Worm (Caenorhabditis elegans) whole organism, L4/young adult: ENCODE measurements around the gene K01A11.1.

ENCODE experiments used
- W03F9.2 ChIP-seq: fragments of 150-350 bp; optimal IDR thresholded peaks from 2 replicates; lab custom pipeline; 2014; ENCODE audit warnings: missing biosample characterization, missing genetic modification characterization
- dao-5 ChIP-seq: sonication (generic microtip); optimal IDR thresholded peaks from 2 replicates; lab custom pipeline; 2016; ENCODE audit warnings: missing genotype, missing genetic modification characterization, moderate library complexity, missing compliant biosample characterization
- him-1 ChIP-seq: sonication (generic microtip); optimal IDR thresholded peaks from 2 replicates; lab custom pipeline; 2016; ENCODE audit warnings: missing genotype, missing genetic modification reagents, missing genetic modification characterization, missing compliant biosample characterization

K01A11.1 gene

ce11 chrIII:3431385-3431784 is at the start of gene K01A11.1:
Gene K01A11.1, minus strand, starts transcription at chrIII:3431485.
- TF ChIP-seq him-1 = no peak
- TF ChIP-seq dao-5 (tag; lab: Kevin White, UChicago) = no peak
- no peak for TF ChIP-seq W03F9.2

DNA sequence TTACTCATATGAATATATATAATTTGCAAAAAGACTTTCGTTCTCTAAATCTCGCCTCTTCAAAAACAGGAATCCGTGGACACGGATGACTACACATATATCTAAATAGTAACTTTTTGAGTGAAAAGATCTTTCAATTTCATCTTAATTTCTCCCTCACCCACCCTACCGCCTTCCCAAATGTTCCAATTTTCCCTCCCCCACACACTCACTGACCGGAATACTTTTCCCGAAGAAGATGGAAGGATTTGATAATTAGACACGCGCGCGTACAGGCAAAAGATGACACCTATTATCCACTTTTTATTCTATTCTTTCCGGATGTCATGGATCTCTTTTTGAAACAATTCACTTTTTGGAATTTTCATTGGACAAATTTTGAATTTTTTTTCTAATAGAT is 49.7 kb upstream of the K01A11.1 start:
- TF ChIP-seq dao-5 (tag; lab: Kevin White, UChicago) (no peak), him-1 (no peak), W03F9.2 (no peak)

DNA sequence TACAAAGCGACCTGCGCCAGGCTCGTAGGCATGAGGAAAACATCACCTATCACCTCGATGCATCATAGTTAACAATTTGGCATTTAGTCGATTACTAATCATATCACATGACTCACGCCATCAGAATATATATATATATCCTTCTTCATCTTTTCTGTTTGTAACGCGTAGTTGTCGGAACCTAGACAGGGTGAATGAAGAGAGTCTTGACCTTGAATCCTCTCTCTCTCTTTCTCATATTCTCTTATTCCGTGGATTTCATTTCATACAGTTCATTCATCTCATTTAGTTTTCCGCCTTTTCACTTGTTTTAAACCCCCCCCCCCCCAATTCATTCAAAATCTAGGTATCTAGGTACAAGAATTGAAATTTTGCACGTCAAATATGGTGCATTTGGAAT is 49.0 kb upstream of the K01A11.1 start:
- TF ChIP-seq him-1 (no peak), dao-5 (tag; lab: Kevin White, UChicago) (no peak), W03F9.2 (no peak)

DNA sequence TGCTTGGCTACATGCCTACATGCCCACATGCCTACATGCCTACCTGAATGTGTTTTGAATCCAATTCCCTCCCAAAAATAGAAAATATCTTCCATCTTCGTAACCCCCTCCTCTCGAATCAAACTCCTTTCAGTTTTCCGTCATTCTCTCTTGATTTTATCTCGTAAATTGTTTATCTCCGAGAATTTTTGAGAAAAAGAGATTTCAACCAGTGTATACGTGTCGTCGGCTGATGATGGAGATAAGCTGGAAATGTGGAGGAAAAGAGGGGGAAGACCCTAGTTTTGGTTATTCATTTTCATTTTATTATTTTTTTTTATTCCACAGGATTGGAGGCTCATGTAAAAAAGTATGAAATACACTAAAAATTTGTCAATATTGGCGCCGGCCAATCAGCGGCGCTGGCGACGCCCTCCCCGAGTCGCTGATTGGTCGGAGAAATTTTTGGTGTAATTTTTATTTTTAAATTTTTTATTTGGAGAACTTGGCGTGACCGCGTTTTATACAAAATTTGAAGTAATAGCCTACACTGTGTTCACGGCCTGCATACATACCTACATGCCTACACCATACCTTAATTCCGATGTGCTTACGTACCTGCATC is 47.6 kb upstream of the K01A11.1 start:
- no peak for TF ChIP-seq him-1

ce11 chrIII:3477375-3477774 is 46.1 kb upstream of the K01A11.1 start:
- no peak for TF ChIP-seq him-1
- no peak for TF ChIP-seq W03F9.2
- no peak for TF ChIP-seq dao-5 (tag; lab: Kevin White, UChicago)

DNA sequence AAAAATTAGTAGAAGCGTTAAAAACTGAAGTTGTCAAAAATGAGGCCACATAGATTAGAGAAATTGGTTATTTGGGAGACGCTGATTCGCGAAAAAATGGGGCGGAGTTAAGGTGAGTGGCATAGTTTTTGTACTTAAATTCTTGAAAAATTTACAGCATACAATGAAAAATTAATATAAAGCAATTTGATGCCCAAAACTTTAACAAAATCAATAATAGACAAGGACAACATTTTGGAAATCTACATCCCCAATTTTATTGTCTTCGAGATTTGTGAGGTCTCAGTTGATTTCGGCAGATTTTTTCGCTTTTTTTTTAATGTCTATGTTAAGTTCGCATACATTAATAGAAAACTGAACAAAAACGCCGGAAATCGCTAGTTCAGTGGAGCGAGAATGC is 45.0 kb upstream of the K01A11.1 start:
- no peak for TF ChIP-seq him-1
- no peak for TF ChIP-seq W03F9.2
- no peak for TF ChIP-seq dao-5 (tag; lab: Kevin White, UChicago)

DNA sequence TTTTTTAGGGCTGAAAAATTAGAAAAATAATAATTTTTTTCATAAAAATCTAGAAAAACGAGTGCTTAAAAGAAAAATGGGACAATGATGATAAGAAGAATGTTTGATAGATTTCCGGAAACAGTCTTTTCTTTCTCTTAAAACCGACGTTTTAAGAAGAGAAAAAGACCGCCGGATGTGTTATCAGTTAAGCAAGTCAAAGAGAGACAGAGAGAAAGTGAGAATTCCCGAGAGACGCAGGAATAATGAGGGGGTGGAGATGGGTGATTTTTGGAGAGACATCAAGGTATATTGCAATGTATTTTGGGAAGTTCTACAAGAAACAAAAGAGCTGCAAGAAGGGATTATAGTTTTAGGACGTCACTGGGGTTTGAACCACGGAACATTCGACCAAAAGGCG is 44.2 kb upstream of the K01A11.1 start, which contains the start of gene C34C12.9:
Gene C34C12.9, minus strand, starts transcription at position 16 of the 400 bp plus-strand sequence.
- TF ChIP-seq W03F9.2 (no peak), him-1 (no peak), dao-5 (tag; lab: Kevin White, UChicago) (no peak)

DNA sequence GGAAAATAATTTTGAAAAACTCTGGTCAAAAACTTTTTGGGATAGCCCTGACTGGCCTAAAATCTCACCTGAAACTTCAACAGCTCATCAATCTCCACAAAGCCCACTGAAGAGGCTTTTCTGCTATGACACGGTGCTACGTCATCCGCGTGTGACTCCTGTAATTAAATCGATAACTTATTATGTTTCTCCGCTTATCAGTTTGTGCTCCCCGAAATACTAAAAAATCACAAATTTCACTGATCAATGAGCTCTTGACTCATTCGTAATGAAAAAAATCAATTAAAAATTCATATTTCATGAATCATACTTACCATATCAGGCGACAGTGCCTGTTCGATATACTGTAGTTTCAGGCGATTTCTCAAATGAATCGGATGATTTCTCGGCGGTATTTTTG is 43.7 kb upstream of the K01A11.1 start:
- TF ChIP-seq dao-5 (tag; lab: Kevin White, UChicago) (no peak), W03F9.2 (no peak), him-1 (no peak)

DNA sequence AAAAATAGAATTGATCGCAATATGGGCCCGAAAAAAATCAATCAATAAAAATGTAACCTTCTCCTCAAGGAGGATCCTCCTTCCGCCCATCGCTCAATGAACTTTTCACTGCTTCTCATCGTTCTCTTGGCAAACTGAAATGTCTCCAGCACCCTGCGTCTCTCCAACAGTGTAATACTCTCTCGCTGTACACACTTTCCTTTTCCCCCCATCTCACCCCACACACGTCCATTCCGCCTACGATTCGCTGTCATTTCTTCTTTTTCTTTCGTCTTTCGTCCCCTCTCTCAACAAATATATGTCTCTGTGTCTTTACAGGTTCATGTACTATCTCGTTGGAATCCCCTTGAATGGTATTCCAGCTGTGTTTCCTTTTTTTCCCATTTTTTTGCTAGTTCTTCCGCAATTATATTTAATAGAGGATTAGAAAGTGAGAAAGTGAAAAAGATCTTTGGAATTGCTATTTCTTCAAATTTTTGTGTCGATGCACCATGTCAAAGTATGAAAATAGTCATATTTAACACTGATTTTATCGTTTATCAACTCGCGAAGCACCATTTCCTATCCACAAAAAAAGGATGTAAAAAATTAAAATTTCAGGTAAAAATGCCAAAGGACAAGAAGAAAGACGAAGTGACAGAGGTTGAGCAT is 40.2 kb upstream of the K01A11.1 start, which contains the start of gene rsu-1:
Gene rsu-1, plus strand, starts transcription at position 601 of the 651 bp plus-strand sequence.
- TF ChIP-seq dao-5 (tag; lab: Kevin White, UChicago) (no peak), W03F9.2 (no peak), him-1 (no peak)

- TF ChIP-seq dao-5 (tag; lab: Kevin White, UChicago) (no peak), him-1 (no peak), W03F9.2 (no peak)
These were observed 39.7 kb upstream of the K01A11.1 start for ce11 chrIII:3470973-3471372.

- TF ChIP-seq him-1 (no peak), W03F9.2 (no peak), dao-5 (tag; lab: Kevin White, UChicago) (no peak)
These were observed 39.1 kb upstream of the K01A11.1 start for ce11 chrIII:3470433-3470832.

ce11 chrIII:3469646-3470045 is 38.4 kb upstream of the K01A11.1 start, which contains the start of gene smim-14:
Gene smim-14, minus strand, starts transcription at chrIII:3469746.
- TF ChIP-seq W03F9.2 = no peak
- TF ChIP-seq him-1 = no peak
- TF ChIP-seq dao-5 (tag; lab: Kevin White, UChicago) = no peak

- no peak for TF ChIP-seq him-1
These were observed 37.1 kb upstream of the K01A11.1 start for ce11 chrIII:3468384-3468783.

- TF ChIP-seq W03F9.2 (no peak), dao-5 (tag; lab: Kevin White, UChicago) (no peak), him-1 (no peak)
These were observed 35.7 kb upstream of the K01A11.1 start for ce11 chrIII:3467013-3467412.

- TF ChIP-seq him-1 (no peak), W03F9.2 (no peak), dao-5 (tag; lab: Kevin White, UChicago) (no peak)
These were observed 30.1 kb upstream of the K01A11.1 start, which contains the start of gene pph-6 for ce11 chrIII:3461403-3461802. Gene pph-6, plus strand, starts transcription at chrIII:3461703.

ce11 chrIII:3460061-3460460 is 28.8 kb upstream of the K01A11.1 start, which contains the start of gene C34C12.8:
Gene C34C12.8, plus strand, starts transcription at chrIII:3460406.
- TF ChIP-seq dao-5 (tag; lab: Kevin White, UChicago) = no peak
- TF ChIP-seq him-1 = peak; percentile 76
- TF ChIP-seq W03F9.2 = peak; percentile 89
